Worm (Caenorhabditis elegans) whole organism, late embryonic: ENCODE measurements around the gene srd-35.

Experiments
- C38D4.7 ChIP-seq: fragments of 200-800 bp; sonication (Bioruptor generic); optimal IDR thresholded peaks from 2 replicates; lab custom pipeline; 2018; ENCODE audit warnings: mild to moderate bottlenecking, missing genetic modification characterization, moderate library complexity, missing compliant biosample characterization
- ceh-30 ChIP-seq: fragments of 150-350 bp; optimal IDR thresholded peaks from 2 replicates; lab custom pipeline; 2014; ENCODE audit warnings: missing biosample characterization, missing genetic modification characterization
- gmeb-2 ChIP-seq: sonication (generic microtip); optimal IDR thresholded peaks from 2 replicates; lab custom pipeline; 2016; ENCODE audit warnings: missing genetic modification characterization, inconsistent platforms, missing compliant biosample characterization
- pha-2 ChIP-seq: sonication (generic microtip); optimal IDR thresholded peaks from 2 replicates; lab custom pipeline; 2017; ENCODE audit warnings: mild to moderate bottlenecking, missing genetic modification characterization, missing compliant biosample characterization
- tbx-2 ChIP-seq: sonication (generic microtip); optimal IDR thresholded peaks from 2 replicates; lab custom pipeline; 2016; ENCODE audit warnings: missing genetic modification characterization, missing compliant biosample characterization

- TF ChIP-seq tbx-2 (tag; lab: Kevin White, UChicago): no peak
- TF ChIP-seq pha-2 (tag; lab: Kevin White, UChicago): no peak
- no peak for TF ChIP-seq C38D4.7
- TF ChIP-seq ceh-30 (tag; lab: Kevin White, UChicago): no peak
- TF ChIP-seq gmeb-2 (tag; lab: Kevin White, UChicago): no peak
These were observed 22.2 kb upstream of the srd-35 start, which contains the start of gene T16G1.4 for ce11 chrV:12941797-12942474.
